Fruit fly (Drosophila melanogaster): ENCODE data around the gene Cox17.
A peak's percentile ranks its signal among the peaks of the same experiment; 100 is the strongest.

The Cox17 gene

dm6 chrX:15043013-15043699 is 41.3 kb downstream of the Cox17 start (continued):
- TF ChIP-seq ase (GFP tag; IDR thresholded peaks at IDR 0.05) (peak; percentile 63; the same call in 2 of the 3 replicates), CG33557 (GFP tag; optimal IDR thresholded peaks at IDR 0.05) (peak; percentile 88), sd (tag; optimal IDR thresholded peaks at IDR 0.05) (peak; percentile 44), btn (GFP tag; optimal IDR thresholded peaks at IDR 0.05) (peak; percentile 79), CG10654 (GFP tag; optimal IDR thresholded peaks at IDR 0.05) (peak; percentile 83), z (GFP tag; IDR thresholded peaks at IDR 0.05) (peak; percentile 8; the same call in 1 of the 3 replicates), bbx (GFP tag; IDR thresholded peaks at IDR 0.05; ENCODE audit: partially characterized antibody) (no peak), CG4854 (GFP tag; optimal IDR thresholded peaks at IDR 0.05) (peak; percentile 87), her (GFP tag; optimal IDR thresholded peaks at IDR 0.05) (peak; percentile 21), salm (tag; optimal IDR thresholded peaks at IDR 0.05) (peak; percentile 84), dpn (GFP tag; optimal IDR thresholded peaks at IDR 0.05) (peak; percentile 35 to 70), MTF-1 (GFP tag; optimal IDR thresholded peaks at IDR 0.05; ENCODE audit: borderline replicate concordance) (peak; percentile 94), slp2 (GFP tag; optimal IDR thresholded peaks at IDR 0.05) (peak; percentile 51), cwo (GFP tag; optimal IDR thresholded peaks at IDR 0.05) (peak; percentile 68), Neu2 (GFP tag; optimal IDR thresholded peaks at IDR 0.05; ENCODE audit: borderline replicate concordance) (no peak), tap (tag; optimal IDR thresholded peaks at IDR 0.05) (peak; percentile 85), CG14014 (GFP tag; IDR thresholded peaks at IDR 0.05) (peak; percentile 84; the same call in 1 of the 2 replicates), hth (optimal IDR thresholded peaks at IDR 0.05) (no peak), CG7556 (GFP tag; optimal IDR thresholded peaks at IDR 0.05) (peak; percentile 80), CG8290 (GFP tag; optimal IDR thresholded peaks at IDR 0.05) (peak; percentile 55), CG8290 (tag; optimal IDR thresholded peaks at IDR 0.05) (peak; percentile 93), ash1 (GFP tag; optimal IDR thresholded peaks at IDR 0.05) (peak; percentile 72), Trl (optimal IDR thresholded peaks at IDR 0.05) (no peak), Trl (GFP tag; optimal IDR thresholded peaks at IDR 0.05) (peak; percentile 86), CG1832 (GFP tag; optimal IDR thresholded peaks at IDR 0.05) (no peak), slou (GFP tag; optimal IDR thresholded peaks at IDR 0.05) (peak; percentile 75), Pdp1 (GFP tag; optimal IDR thresholded peaks at IDR 0.05) (peak; percentile 45 to 77), cad (GFP tag; optimal IDR thresholded peaks at IDR 0.05) (no peak), CG14710 (tag; optimal IDR thresholded peaks at IDR 0.05) (peak; percentile 74), CG17186 (GFP tag; optimal IDR thresholded peaks at IDR 0.05) (peak; percentile 30), ato (GFP tag; IDR thresholded peaks at IDR 0.05; ENCODE audit: partially characterized antibody) (no peak), al (GFP tag; IDR thresholded peaks at IDR 0.05) (no peak), CG15011 (GFP tag; optimal IDR thresholded peaks at IDR 0.05) (peak; percentile 86), maf-S (GFP tag; optimal IDR thresholded peaks at IDR 0.05) (peak; percentile 65), onecut (GFP tag; IDR thresholded peaks at IDR 0.05) (peak; percentile 85), Camta (GFP tag; optimal IDR thresholded peaks at IDR 0.05) (peak; percentile 89), CG7987 (GFP tag; optimal IDR thresholded peaks at IDR 0.05) (peak; percentile 95), ap (GFP tag; IDR thresholded peaks at IDR 0.05) (peak; percentile 52; the same call in 1 of the 2 replicates), Dip3 (GFP tag; optimal IDR thresholded peaks at IDR 0.05) (peak; percentile 15), inv (GFP tag; IDR thresholded peaks at IDR 0.05; ENCODE audit: partially characterized antibody) (no peak), tio (GFP tag; optimal IDR thresholded peaks at IDR 0.05) (peak; percentile 60), scrt (GFP tag; optimal IDR thresholded peaks at IDR 0.05) (peak; percentile 69), Deaf1 (tag; optimal IDR thresholded peaks at IDR 0.05) (no peak), crp (GFP tag; optimal IDR thresholded peaks at IDR 0.05) (peak in 1 of 2 experiments; percentile 46), HLH4C (GFP tag; IDR thresholded peaks at IDR 0.05; ENCODE audit: partially characterized antibody) (no peak), da (GFP tag; optimal IDR thresholded peaks at IDR 0.05) (peak; percentile 68), peb (GFP tag; IDR thresholded peaks at IDR 0.05) (peak; percentile 55), croc (GFP tag; conservative IDR thresholded peaks at IDR 0.05) (0 out of 3 replicates have a peak, but pooled peaks have one; percentile 22), cas (GFP tag; IDR thresholded peaks at IDR 0.05) (no peak), CrebB (tag; optimal IDR thresholded peaks at IDR 0.05) (peak; percentile 91)

All from whole organism, embryonic.